Worm (Caenorhabditis elegans): Measurements from ENCODE around the gene pud-1.1.
"Not testable (repeated sequence)": the region's sequence is repeated elsewhere in the genome, so short reads cannot be mapped to it uniquely, and the experiment has no call there.

ce11 chrV:2321001-2321400, 9.2 kb upstream of the pud-1.1 start, which contains the start of gene Y19D10B.6:
- TF ChIP-seq ceh-27 (GFP tag; optimal IDR thresholded peaks at IDR 0.05); B0019.2 (GFP tag; conservative IDR thresholded peaks at IDR 0.05); tbp1 (GFP tag; optimal IDR thresholded peaks at IDR 0.05); hlh-12 (tag; optimal IDR thresholded peaks at IDR 0.05); ama-1 (optimal IDR thresholded peaks at IDR 0.05); ama-1 (GFP tag; optimal IDR thresholded peaks at IDR 0.05); dox-1 (GFP tag; IDR thresholded peaks at IDR 0.05); ztf-26 (tag; optimal IDR thresholded peaks at IDR 0.05); snpc-4 (GFP tag; optimal IDR thresholded peaks at IDR 0.05); snpc-4 (tag; optimal IDR thresholded peaks at IDR 0.05); attf-5 (GFP tag; optimal IDR thresholded peaks at IDR 0.05); F39B2.1 (GFP tag; IDR thresholded peaks at IDR 0.05); dpl-1 (GFP tag; optimal IDR thresholded peaks at IDR 0.05); lsl-1 (GFP tag; optimal IDR thresholded peaks at IDR 0.05): not testable (repeated sequence)
